Worm (Caenorhabditis elegans) whole organism, late embryonic: ENCODE data around the gene fipr-1.

Source experiments
- C38D4.7 ChIP-seq: fragments of 200-800 bp; sonication (Bioruptor generic); optimal IDR thresholded peaks from 2 replicates; lab custom pipeline; 2018; ENCODE audit warnings: mild to moderate bottlenecking, missing genetic modification characterization, moderate library complexity, missing compliant biosample characterization
- F13H6.1 ChIP-seq: sonication (generic microtip); optimal IDR thresholded peaks from 2 replicates; lab custom pipeline; 2016; ENCODE audit warnings: missing genetic modification characterization, missing compliant biosample characterization
- K09A11.1 ChIP-seq: sonication (generic microtip); optimal IDR thresholded peaks from 2 replicates; lab custom pipeline; 2017; ENCODE audit warnings: antibody characterized with exemption, mild to moderate bottlenecking, missing genetic modification characterization, missing compliant biosample characterization; ENCODE audit not compliant: insufficient read depth
- Y22D7AL.16 ChIP-seq: sonication (generic microtip); optimal IDR thresholded peaks from 2 replicates; lab custom pipeline; 2016; ENCODE audit warnings: missing genetic modification characterization, missing compliant biosample characterization
- ahr-1 ChIP-seq: sonication (generic microtip); optimal IDR thresholded peaks from 2 replicates; lab custom pipeline; 2016; ENCODE audit warnings: missing genetic modification characterization, missing compliant biosample characterization
- ceh-14 ChIP-seq: sonication (generic microtip); optimal IDR thresholded peaks from 2 replicates; lab custom pipeline; 2016; ENCODE audit warnings: missing genotype, missing genetic modification characterization, missing compliant biosample characterization
- ceh-2 ChIP-seq: sonication (generic microtip); optimal IDR thresholded peaks from 2 replicates; lab custom pipeline; 2016; ENCODE audit warnings: missing genotype, missing genetic modification characterization, missing compliant biosample characterization
- ceh-30 ChIP-seq: fragments of 150-350 bp; optimal IDR thresholded peaks from 2 replicates; lab custom pipeline; 2014; ENCODE audit warnings: missing biosample characterization, missing genetic modification characterization
- ceh-45 ChIP-seq: fragments of 200-800 bp; sonication (Bioruptor generic); IDR thresholded peaks from 2 replicates; pipeline ENCODE4 v1.3.6; 2022; ENCODE audit warnings: missing genetic modification reagents, missing genetic modification characterization, missing compliant biosample characterization
- ceh-48 ChIP-seq: sonication (generic microtip); optimal IDR thresholded peaks from 2 replicates; lab custom pipeline; 2016; ENCODE audit warnings: missing genetic modification characterization, inconsistent platforms, missing compliant biosample characterization
- ceh-6 ChIP-seq: fragments of 200-800 bp; sonication (Bioruptor generic); optimal IDR thresholded peaks from 2 replicates; lab custom pipeline; 2018; ENCODE audit warnings: mild to moderate bottlenecking, missing genetic modification characterization, missing compliant biosample characterization
- ceh-9 ChIP-seq: sonication (generic microtip); optimal IDR thresholded peaks from 2 replicates; lab custom pipeline; 2016; ENCODE audit warnings: mild to moderate bottlenecking, missing genetic modification characterization, inconsistent platforms, missing compliant biosample characterization
- che-1 ChIP-seq: sonication (generic microtip); optimal IDR thresholded peaks from 2 replicates; lab custom pipeline; 2016; ENCODE audit warnings: mild to moderate bottlenecking, missing genetic modification characterization, missing compliant biosample characterization
- dve-1 ChIP-seq: sonication (generic microtip); optimal IDR thresholded peaks from 2 replicates; lab custom pipeline; 2017; ENCODE audit warnings: antibody characterized with exemption, mild to moderate bottlenecking, missing genetic modification characterization, missing compliant biosample characterization
- elt-4 ChIP-seq: sonication (generic microtip); optimal IDR thresholded peaks from 2 replicates; lab custom pipeline; 2016; ENCODE audit warnings: missing genetic modification characterization, missing compliant biosample characterization
- ets-4 ChIP-seq: sonication (generic microtip); optimal IDR thresholded peaks from 2 replicates; lab custom pipeline; 2016; ENCODE audit warnings: missing genetic modification characterization, missing compliant biosample characterization
- eyg-1 ChIP-seq: sonication (generic microtip); optimal IDR thresholded peaks from 2 replicates; lab custom pipeline; 2016; ENCODE audit warnings: missing genotype, missing genetic modification characterization, missing compliant biosample characterization
- fax-1 ChIP-seq: sonication (generic microtip); optimal IDR thresholded peaks from 2 replicates; lab custom pipeline; 2016; ENCODE audit warnings: missing genotype, missing genetic modification characterization, missing compliant biosample characterization
- fkh-10 ChIP-seq: fragments of 150-350 bp; optimal IDR thresholded peaks from 2 replicates; lab custom pipeline; 2014; ENCODE audit warnings: missing biosample characterization, missing genetic modification reagents, missing genetic modification characterization
- fkh-6 ChIP-seq: sonication (generic microtip); optimal IDR thresholded peaks from 2 replicates; lab custom pipeline; 2016; ENCODE audit warnings: missing genetic modification characterization, missing compliant biosample characterization
- gmeb-2 ChIP-seq: sonication (generic microtip); optimal IDR thresholded peaks from 2 replicates; lab custom pipeline; 2016; ENCODE audit warnings: missing genetic modification characterization, inconsistent platforms, missing compliant biosample characterization
- hlh-13 ChIP-seq: fragments of 200-800 bp; sonication (Bioruptor generic); optimal IDR thresholded peaks from 2 replicates; lab custom pipeline; 2018; ENCODE audit warnings: mild to moderate bottlenecking, missing genetic modification characterization, missing compliant biosample characterization
- hlh-15 ChIP-seq: sonication (generic microtip); optimal IDR thresholded peaks from 2 replicates; lab custom pipeline; 2016; ENCODE audit warnings: missing genetic modification characterization, missing compliant biosample characterization
- lim-6 ChIP-seq: sonication (generic microtip); optimal IDR thresholded peaks from 2 replicates; lab custom pipeline; 2016; ENCODE audit warnings: missing genetic modification characterization, missing compliant biosample characterization
- madf-2 ChIP-seq: sonication (generic microtip); optimal IDR thresholded peaks from 2 replicates; lab custom pipeline; 2017; ENCODE audit warnings: missing genetic modification characterization, missing compliant biosample characterization
- mec-3 ChIP-seq: sonication (generic microtip); optimal IDR thresholded peaks from 2 replicates; lab custom pipeline; 2016; ENCODE audit warnings: borderline replicate concordance, missing genetic modification characterization, missing compliant biosample characterization
- nfya-1 ChIP-seq: sonication (generic microtip); optimal IDR thresholded peaks from 2 replicates; lab custom pipeline; 2017; ENCODE audit warnings: missing genetic modification characterization, mild to moderate bottlenecking, missing compliant biosample characterization, antibody characterized with exemption, moderate library complexity
- npax-4 ChIP-seq: sonication (generic microtip); optimal IDR thresholded peaks from 2 replicates; lab custom pipeline; 2016; ENCODE audit warnings: missing genetic modification characterization, missing compliant biosample characterization
- pros-1 ChIP-seq: fragments of 150-350 bp; optimal IDR thresholded peaks from 2 replicates; lab custom pipeline; 2014; ENCODE audit warnings: missing biosample characterization, missing genetic modification reagents, missing genetic modification characterization
- ref-2 ChIP-seq: sonication (generic microtip); optimal IDR thresholded peaks from 2 replicates; lab custom pipeline; 2016; ENCODE audit warnings: missing genetic modification characterization, missing compliant biosample characterization
- sdc-2 ChIP-seq: sonication (generic microtip); optimal IDR thresholded peaks from 2 replicates; lab custom pipeline; 2016; ENCODE audit warnings: missing genotype, missing genetic modification characterization, missing compliant biosample characterization
- sox-4 ChIP-seq: sonication (generic microtip); optimal IDR thresholded peaks from 2 replicates; lab custom pipeline; 2017; ENCODE audit warnings: mild to moderate bottlenecking, missing genetic modification characterization, inconsistent platforms, missing compliant biosample characterization
- syd-9 ChIP-seq: sonication (generic microtip); optimal IDR thresholded peaks from 2 replicates; lab custom pipeline; 2016; ENCODE audit warnings: mild to moderate bottlenecking, missing genetic modification characterization, moderate library complexity, missing compliant biosample characterization
- tbx-2 ChIP-seq: sonication (generic microtip); optimal IDR thresholded peaks from 2 replicates; lab custom pipeline; 2016; ENCODE audit warnings: missing genetic modification characterization, missing compliant biosample characterization
- tbx-7 ChIP-seq: sonication (generic microtip); optimal IDR thresholded peaks from 2 replicates; lab custom pipeline; 2016; ENCODE audit warnings: missing genotype, missing genetic modification characterization, missing compliant biosample characterization
- unc-42 ChIP-seq: sonication (generic microtip); optimal IDR thresholded peaks from 2 replicates; lab custom pipeline; 2016; ENCODE audit warnings: missing genotype, missing genetic modification characterization, missing compliant biosample characterization
- unc-55 ChIP-seq: sonication (generic microtip); optimal IDR thresholded peaks from 2 replicates; lab custom pipeline; 2017; ENCODE audit warnings: missing biosample characterization, missing genetic modification reagents, missing genetic modification characterization
- zip-5 ChIP-seq: sonication (generic microtip); optimal IDR thresholded peaks from 2 replicates; lab custom pipeline; 2016; ENCODE audit warnings: missing genetic modification characterization, missing compliant biosample characterization
- ztf-16 ChIP-seq: sonication (generic microtip); optimal IDR thresholded peaks from 2 replicates; lab custom pipeline; 2017; ENCODE audit warnings: missing genetic modification characterization, missing compliant biosample characterization

Gene fipr-1

DNA sequence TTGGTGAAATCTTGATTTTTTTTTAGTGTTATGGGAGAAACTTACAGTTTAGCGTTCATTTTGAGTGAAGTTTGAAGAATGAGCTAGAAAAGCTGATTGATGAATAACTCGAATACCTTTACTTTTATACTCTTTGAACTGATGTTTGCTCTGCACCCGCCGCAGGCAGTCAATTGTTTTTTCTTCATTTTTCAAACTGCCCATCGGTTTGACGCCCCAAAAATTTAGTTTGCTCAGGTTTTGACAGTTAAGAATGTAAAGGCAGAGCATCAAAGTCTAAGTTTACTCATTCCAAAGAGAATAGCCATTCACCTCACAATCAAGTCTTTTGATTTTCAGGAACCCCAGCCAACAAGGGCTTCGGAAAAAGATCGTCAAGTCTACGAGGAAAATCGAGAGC lies at the start of gene fipr-1:
TSS of gene fipr-1 (minus strand) at position 101 of the 400 bp plus-strand sequence.
- TF ChIP-seq gmeb-2 (tag; lab: Kevin White, UChicago) (no peak), pros-1 (no peak), fax-1 (tag; lab: Kevin White, UChicago) (no peak), dve-1 (no peak), sox-4 (tag; lab: Kevin White, UChicago) (no peak), madf-2 (tag; lab: Kevin White, UChicago) (no peak), fkh-10 (no peak), ceh-45 (GFP tag; lab: Robert Waterston, UW) (no peak), nfya-1 (no peak), sdc-2 (tag; lab: Kevin White, UChicago) (no peak), K09A11.1 (tag; lab: Kevin White, UChicago) (no peak)

ce11 chrV:12410416-12411001 lies 49.0 kb upstream of the fipr-1 start, which contains the start of gene hrg-2:
hrg-2 (minus strand) TSS chrV:12410513.
- no peak for TF ChIP-seq ceh-6
- TF ChIP-seq, all 69 proteins: peak for 0

DNA sequence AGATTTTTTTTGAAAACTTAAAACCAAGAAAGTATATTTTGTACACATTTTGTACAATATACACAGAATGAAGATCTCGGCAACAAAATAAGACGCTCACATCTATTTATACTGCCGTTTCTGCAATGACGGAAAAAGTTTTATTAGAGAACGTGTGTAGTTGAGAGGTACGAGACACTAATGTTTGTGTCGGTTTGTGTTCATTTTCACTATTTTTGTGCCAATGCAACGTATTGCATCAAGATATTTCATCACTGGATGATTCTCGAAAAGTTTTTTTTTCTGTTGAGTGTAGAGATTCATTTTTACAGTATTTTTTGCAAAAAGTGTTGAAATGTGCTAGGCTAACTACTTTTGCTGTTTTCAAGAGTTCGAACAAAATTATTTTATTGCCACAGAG lies 47.5 kb upstream of the fipr-1 start:
- TF ChIP-seq ceh-48 (tag; lab: Kevin White, UChicago) (no peak), unc-55 (no peak), ceh-6 (no peak), ahr-1 (tag; lab: Kevin White, UChicago) (no peak), ztf-16 (tag; lab: Kevin White, UChicago) (no peak), hlh-15 (tag; lab: Kevin White, UChicago) (no peak), fkh-6 (no peak), F13H6.1 (tag; lab: Kevin White, UChicago) (no peak), eyg-1 (tag; lab: Kevin White, UChicago) (no peak), lim-6 (tag; lab: Kevin White, UChicago) (no peak), ref-2 (tag; lab: Kevin White, UChicago) (no peak), fax-1 (tag; lab: Kevin White, UChicago) (no peak), zip-5 (tag; lab: Kevin White, UChicago) (no peak), syd-9 (tag; lab: Kevin White, UChicago) (no peak), Y22D7AL.16 (tag; lab: Kevin White, UChicago) (no peak), npax-4 (tag; lab: Kevin White, UChicago) (no peak), tbx-7 (tag; lab: Kevin White, UChicago) (no peak), che-1 (tag; lab: Kevin White, UChicago) (no peak)

ce11 chrV:12408525-12408924 lies 47.0 kb upstream of the fipr-1 start, which contains the start of gene cdr-4:
cdr-4 (minus strand) TSS chrV:12408625.
- no peak for TF ChIP-seq ceh-14
- TF ChIP-seq ceh-2 (tag; lab: Kevin White, UChicago), result no peak
- no peak for TF ChIP-seq ceh-30

ce11 chrV:12406514-12406913 lies 45.0 kb upstream of the fipr-1 start:
- TF ChIP-seq tbx-7 (tag; lab: Kevin White, UChicago), result no peak
- no peak for TF ChIP-seq ahr-1 (tag; lab: Kevin White, UChicago)
- TF ChIP-seq ets-4 (tag; lab: Kevin White, UChicago), result no peak
- TF ChIP-seq madf-2 (tag; lab: Kevin White, UChicago), result no peak
- TF ChIP-seq C38D4.7, result no peak
- TF ChIP-seq ceh-9 (tag; lab: Kevin White, UChicago), result no peak
- TF ChIP-seq zip-5 (tag; lab: Kevin White, UChicago), result no peak
- no peak for TF ChIP-seq Y22D7AL.16 (tag; lab: Kevin White, UChicago)
- TF ChIP-seq mec-3 (tag; lab: Kevin White, UChicago), result no peak
- TF ChIP-seq unc-42, result no peak
- TF ChIP-seq hlh-13 (GFP tag; lab: Kevin White, UChicago), result no peak
- no peak for TF ChIP-seq K09A11.1 (tag; lab: Kevin White, UChicago)
- TF ChIP-seq ceh-45 (GFP tag; lab: Robert Waterston, UW), result no peak
- TF ChIP-seq elt-4 (tag; lab: Kevin White, UChicago), result no peak
- TF ChIP-seq tbx-2, result no peak
- TF ChIP-seq fkh-6, result no peak
